Worm (Caenorhabditis elegans) whole organism, L2 larva: ENCODE measurements around the gene vha-14.

Experiments
- ZK546.5 ChIP-seq: sonication (generic microtip); optimal IDR thresholded peaks from 2 replicates; lab custom pipeline; 2017; ENCODE audit warnings: missing biosample characterization, missing genetic modification characterization
- ama-1 ChIP-seq: fragments of 150-350 bp; optimal IDR thresholded peaks from 2 replicates; lab custom pipeline; 2018; ENCODE audit warnings: inconsistent platforms

DNA sequence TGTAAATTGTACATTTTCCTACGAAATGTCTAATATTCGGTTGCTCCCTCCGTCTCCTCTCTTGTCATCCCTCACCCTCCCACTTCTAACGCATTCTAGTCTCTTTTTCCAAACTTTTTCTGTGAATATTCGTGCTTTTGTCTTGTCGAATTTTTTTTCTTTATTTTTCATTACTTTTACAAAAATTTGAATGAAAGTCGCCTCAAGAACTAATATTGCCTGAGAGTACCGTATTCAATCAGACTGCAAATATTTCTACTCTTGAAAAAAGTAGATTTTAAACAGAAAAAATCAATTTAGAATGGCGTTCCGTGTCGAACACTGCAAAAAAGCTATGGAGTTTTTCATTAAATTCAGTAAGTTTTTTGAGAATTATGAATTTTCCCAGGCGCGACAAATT is 48.4 kb downstream of the vha-14 start, which contains the start of gene ZK1098.11:
- TF ChIP-seq ama-1 (lab: Kevin White, UChicago) (no peak), ZK546.5 (tag; lab: Kevin White, UChicago) (no peak)
